Worm (Caenorhabditis elegans): Measurements from ENCODE around the gene F59B2.13.

- TF ChIP-seq B0019.2 (GFP tag; conservative IDR thresholded peaks at IDR 0.05) (no peak), snpc-4 (GFP tag; optimal IDR thresholded peaks at IDR 0.05) (no peak), snpc-4 (tag; optimal IDR thresholded peaks at IDR 0.05) (no peak), unc-62 (GFP tag; optimal IDR thresholded peaks at IDR 0.05) (no peak), ztf-28 (GFP tag; IDR thresholded peaks at IDR 0.05) (no peak), dpl-1 (GFP tag; optimal IDR thresholded peaks at IDR 0.05) (no peak), ama-1 (optimal IDR thresholded peaks at IDR 0.05) (no peak), ama-1 (GFP tag; optimal IDR thresholded peaks at IDR 0.05) (peak in 1 of 2 experiments; percentile 44), nhr-80 (tag; optimal IDR thresholded peaks at IDR 0.05) (no peak), sdz-38 (tag; optimal IDR thresholded peaks at IDR 0.05) (no peak), ceh-100 (GFP tag; IDR thresholded peaks at IDR 0.05) (no peak), T26A5.8 (tag; optimal IDR thresholded peaks at IDR 0.05) (no peak), F49E8.2 (tag; optimal IDR thresholded peaks at IDR 0.05; ENCODE audit: insufficient read depth) (peak; percentile 23), nhr-27 (tag; optimal IDR thresholded peaks at IDR 0.05) (no peak), ceh-91 (GFP tag; IDR thresholded peaks at IDR 0.05) (no peak), F57A8.1 (GFP tag; optimal IDR thresholded peaks at IDR 0.05) (no peak)
Observed at ce11 chrIII:9004658-9005057, 22.2 kb downstream of the F59B2.13 start.
